Worm (Caenorhabditis elegans) whole organism, L4/young adult: ENCODE data around the gene sulp-2.

Experiments
- W03F9.2 ChIP-seq: fragments of 150-350 bp; optimal IDR thresholded peaks from 2 replicates; lab custom pipeline; 2014; ENCODE audit warnings: missing biosample characterization, missing genetic modification characterization
- dao-5 ChIP-seq: sonication (generic microtip); optimal IDR thresholded peaks from 2 replicates; lab custom pipeline; 2016; ENCODE audit warnings: missing genotype, missing genetic modification characterization, moderate library complexity, missing compliant biosample characterization
- him-1 ChIP-seq: sonication (generic microtip); optimal IDR thresholded peaks from 2 replicates; lab custom pipeline; 2016; ENCODE audit warnings: missing genotype, missing genetic modification reagents, missing genetic modification characterization, missing compliant biosample characterization

DNA sequence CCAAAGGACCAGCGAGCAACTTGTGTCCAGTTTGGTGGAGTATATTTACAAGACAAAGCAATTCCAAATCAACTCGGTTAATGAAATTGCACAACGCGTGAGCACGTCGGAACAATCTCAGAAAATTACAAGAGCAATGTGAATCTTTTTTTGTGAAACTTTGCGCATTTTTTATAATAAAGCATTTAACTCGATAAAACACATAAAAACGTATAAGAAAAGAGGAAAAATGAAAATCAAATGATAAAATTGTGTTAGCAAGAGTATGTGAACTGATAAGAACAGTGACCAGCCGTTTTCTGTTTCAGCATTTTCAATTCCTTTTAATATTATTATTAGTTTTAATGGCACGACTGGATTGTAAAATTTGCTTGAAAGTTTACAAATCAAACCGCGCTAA, 32.5 kb upstream of the sulp-2 start, which contains the start of gene T22B7.8:
- TF ChIP-seq him-1 (tag; lab: Kevin White, UChicago) (no peak), dao-5 (tag; lab: Kevin White, UChicago) (no peak), W03F9.2 (tag; lab: Kevin White, UChicago) (no peak)
